Fruit fly (Drosophila melanogaster) Kc167 (cell line): ENCODE measurements around the gene Cpr64Ad.

ENCODE experiments used
- Sin3A ChIP-seq: fragments of >200 bp; optimal IDR thresholded peaks from 2 replicates; lab custom pipeline; 2018; ENCODE audit warnings: missing external identifiers
- h ChIP-seq: fragments of >200 bp; optimal IDR thresholded peaks from 3 replicates; lab custom pipeline; 2018; ENCODE audit warnings: missing external identifiers
- insv ChIP-seq: fragments of >200 bp; optimal IDR thresholded peaks from 3 replicates; lab custom pipeline; 2018; ENCODE audit warnings: missing external identifiers
- psq ChIP-seq: fragments of >200 bp; optimal IDR thresholded peaks from 2 replicates; lab custom pipeline; 2017; ENCODE audit warnings: missing external identifiers

- TF ChIP-seq psq (lab: Kevin White, UChicago) (no peak), Sin3A (lab: Kevin White, UChicago) (peak; percentile 30), h (lab: Kevin White, UChicago) (no peak), insv (lab: Kevin White, UChicago) (no peak)
Measured at dm6 chr3L:4254301-4254834, 39.2 kb downstream of the Cpr64Ad start, which contains the start of the genes ago and CG1265.
